Fruit fly (Drosophila melanogaster): Measurements from ENCODE around the gene CG7886.

The CG7886 gene

dm6 chr3R:14691019-14691777 is 48.8 kb upstream of the CG7886 start (continued):
- TF ChIP-seq Fer3 (tag; optimal IDR thresholded peaks at IDR 0.05), result no peak
- TF ChIP-seq CG10979 (tag; optimal IDR thresholded peaks at IDR 0.05), result no peak
- TF ChIP-seq sna (GFP tag; IDR thresholded peaks at IDR 0.05; ENCODE audit: partially characterized antibody), result no peak
- TF ChIP-seq bbx (GFP tag; IDR thresholded peaks at IDR 0.05; ENCODE audit: partially characterized antibody), result no peak
- no peak for TF ChIP-seq Dbx (GFP tag; IDR thresholded peaks at IDR 0.05)
- TF ChIP-seq knrl (GFP tag; IDR thresholded peaks at IDR 0.05; ENCODE audit: partially characterized antibody), result no peak
- no peak for TF ChIP-seq CG30431 (GFP tag; optimal IDR thresholded peaks at IDR 0.05)
- TF ChIP-seq CG18262 (tag; optimal IDR thresholded peaks at IDR 0.05), result peak; percentile 28
- TF ChIP-seq Jarid2 (GFP tag; optimal IDR thresholded peaks at IDR 0.05), result no peak
- TF ChIP-seq Med (GFP tag), result peak; percentile 28
- no peak for TF ChIP-seq CG8290 (GFP tag; optimal IDR thresholded peaks at IDR 0.05)
- no peak for TF ChIP-seq CG8290 (tag; optimal IDR thresholded peaks at IDR 0.05)
- peak; percentile 28 for TF ChIP-seq CG15479 (GFP tag; optimal IDR thresholded peaks at IDR 0.05)
- TF ChIP-seq CoRest (tag; optimal IDR thresholded peaks at IDR 0.05), result peak; percentile 24
- TF ChIP-seq CG11504 (tag; optimal IDR thresholded peaks at IDR 0.05), result no peak
- peak; percentile 15 for TF ChIP-seq Oli (tag; optimal IDR thresholded peaks at IDR 0.05)
- TF ChIP-seq crc (GFP tag; optimal IDR thresholded peaks at IDR 0.05), result no peak
- peak in 1 of 3 experiments; percentile 29 for TF ChIP-seq lola (GFP tag; optimal IDR thresholded peaks at IDR 0.05)
- TF ChIP-seq Rx (GFP tag; IDR thresholded peaks at IDR 0.05), result no peak
- TF ChIP-seq Hr78 (GFP tag; optimal IDR thresholded peaks at IDR 0.05), result no peak
- TF ChIP-seq trh (GFP tag; optimal IDR thresholded peaks at IDR 0.05), result no peak
- TF ChIP-seq CG12391 (tag; optimal IDR thresholded peaks at IDR 0.05), result peak; percentile 18
- no peak for TF ChIP-seq CG2120 (GFP tag; optimal IDR thresholded peaks at IDR 0.05)
- no peak for TF ChIP-seq CG10654 (GFP tag; optimal IDR thresholded peaks at IDR 0.05)
- no peak for TF ChIP-seq CG17385 (GFP tag; optimal IDR thresholded peaks at IDR 0.05)
- TF ChIP-seq CG6791 (GFP tag; IDR thresholded peaks at IDR 0.05; ENCODE audit: partially characterized antibody), result 0 out of 3 replicates have a peak, but pooled peaks have one; percentile 20
- no peak for TF ChIP-seq CG8089 (GFP tag; optimal IDR thresholded peaks at IDR 0.05)
- TF ChIP-seq Ssrp (tag; optimal IDR thresholded peaks at IDR 0.05), result peak; percentile 28
- peak; percentile 36 for TF ChIP-seq nmo (GFP tag; optimal IDR thresholded peaks at IDR 0.05)
- no peak for TF ChIP-seq HLH3B (GFP tag; IDR thresholded peaks at IDR 0.05)
- TF ChIP-seq da (GFP tag; optimal IDR thresholded peaks at IDR 0.05), result no peak
- TF ChIP-seq CG15601 (tag; optimal IDR thresholded peaks at IDR 0.05), result peak; percentile 17
- TF ChIP-seq CG15269 (tag; optimal IDR thresholded peaks at IDR 0.05), result no peak
- no peak for TF ChIP-seq CG5953 (GFP tag; IDR thresholded peaks at IDR 0.05)
- no peak for TF ChIP-seq pb (GFP tag; optimal IDR thresholded peaks at IDR 0.05)
- no peak for TF ChIP-seq btn (GFP tag; optimal IDR thresholded peaks at IDR 0.05)
- peak; percentile 4 for TF ChIP-seq CG17359 (tag; optimal IDR thresholded peaks at IDR 0.05)
- TF ChIP-seq sens (GFP tag), result peak; percentile 74
- TF ChIP-seq sim (GFP tag; IDR thresholded peaks at IDR 0.05), result no peak
- no peak for TF ChIP-seq Eip74EF (GFP tag; optimal IDR thresholded peaks at IDR 0.05)
- peak; percentile 19 for TF ChIP-seq CG9727 (GFP tag; optimal IDR thresholded peaks at IDR 0.05)
- peak; percentile 0 for TF ChIP-seq gsb-n (tag; optimal IDR thresholded peaks at IDR 0.05)
- peak; percentile 27; the same call in 1 of the 2 replicates for TF ChIP-seq Xrp1 (GFP tag; IDR thresholded peaks at IDR 0.05)
- TF ChIP-seq ind (GFP tag; optimal IDR thresholded peaks at IDR 0.05), result no peak
- peak; percentile 3 for TF ChIP-seq CG7839 (tag; optimal IDR thresholded peaks at IDR 0.05)
- TF ChIP-seq stwl (tag; optimal IDR thresholded peaks at IDR 0.05), result no peak
- no peak for TF ChIP-seq pan (optimal IDR thresholded peaks at IDR 0.05)
- TF ChIP-seq pan (GFP tag; optimal IDR thresholded peaks at IDR 0.05 in 1 of 2, IDR thresholded peaks at IDR 0.05 in 1 of 2), result no peak
- TF ChIP-seq CG1529 (GFP tag; optimal IDR thresholded peaks at IDR 0.05), result peak; percentile 18

Data from whole organism, embryonic.